Fruit fly (Drosophila melanogaster): ENCODE results near the gene Irk1.

Gene Irk1

dm6 chr3R:23167507-23168324 lies at the start of gene Irk1:
Irk1 (plus strand) TSS chr3R:23168317.
- TF ChIP-seq CG17801 (GFP tag; optimal IDR thresholded peaks at IDR 0.05; ENCODE audit: partially characterized antibody): no peak

- TF ChIP-seq CG17801 (GFP tag; optimal IDR thresholded peaks at IDR 0.05; ENCODE audit: partially characterized antibody): no peak
Measured at dm6 chr3R:23119873-23120272, 48.2 kb upstream of the Irk1 start.

dm6 chr3R:23120933-23121332 lies 47.2 kb upstream of the Irk1 start:
- TF ChIP-seq CG17801 (GFP tag; optimal IDR thresholded peaks at IDR 0.05; ENCODE audit: partially characterized antibody): no peak

dm6 chr3R:23126241-23127022 lies 41.7 kb upstream of the Irk1 start, which contains the start of gene CG31365:
CG31365 (minus strand) TSS chr3R:23126422.
- no peak for TF ChIP-seq CG17801 (GFP tag; optimal IDR thresholded peaks at IDR 0.05; ENCODE audit: partially characterized antibody)

dm6 chr3R:23127796-23128195 lies 40.3 kb upstream of the Irk1 start, which contains the start of gene CG31457:
CG31457 (minus strand) TSS chr3R:23127981.
- TF ChIP-seq CG17801 (GFP tag; optimal IDR thresholded peaks at IDR 0.05; ENCODE audit: partially characterized antibody): no peak

- no peak for TF ChIP-seq CG17801 (GFP tag; optimal IDR thresholded peaks at IDR 0.05; ENCODE audit: partially characterized antibody)
Measured at dm6 chr3R:23129617-23130016, 38.5 kb upstream of the Irk1 start.

dm6 chr3R:23130181-23130580 lies 37.9 kb upstream of the Irk1 start:
- TF ChIP-seq CG17801 (GFP tag; optimal IDR thresholded peaks at IDR 0.05; ENCODE audit: partially characterized antibody): no peak

dm6 chr3R:23130884-23131283 lies 37.2 kb upstream of the Irk1 start:
- no peak for TF ChIP-seq CG17801 (GFP tag; optimal IDR thresholded peaks at IDR 0.05; ENCODE audit: partially characterized antibody)

- TF ChIP-seq CG17801 (GFP tag; optimal IDR thresholded peaks at IDR 0.05; ENCODE audit: partially characterized antibody): no peak
Measured at dm6 chr3R:23131341-23131884, 36.7 kb upstream of the Irk1 start.

dm6 chr3R:23132299-23132698 lies 35.8 kb upstream of the Irk1 start:
- no peak for TF ChIP-seq CG17801 (GFP tag; optimal IDR thresholded peaks at IDR 0.05; ENCODE audit: partially characterized antibody)

- no peak for TF ChIP-seq CG17801 (GFP tag; optimal IDR thresholded peaks at IDR 0.05; ENCODE audit: partially characterized antibody)
Measured at dm6 chr3R:23133301-23133828, 34.8 kb upstream of the Irk1 start.

dm6 chr3R:23134690-23135089 lies 33.4 kb upstream of the Irk1 start:
- TF ChIP-seq CG17801 (GFP tag; optimal IDR thresholded peaks at IDR 0.05; ENCODE audit: partially characterized antibody): no peak

- TF ChIP-seq CG17801 (GFP tag; optimal IDR thresholded peaks at IDR 0.05; ENCODE audit: partially characterized antibody): no peak
Measured at dm6 chr3R:23138439-23138838, 29.7 kb upstream of the Irk1 start.

- no peak for TF ChIP-seq CG17801 (GFP tag; optimal IDR thresholded peaks at IDR 0.05; ENCODE audit: partially characterized antibody)
Measured at dm6 chr3R:23138992-23139633, 29.0 kb upstream of the Irk1 start.

dm6 chr3R:23139634-23140010 lies 28.5 kb upstream of the Irk1 start:
- TF ChIP-seq CG17801 (GFP tag; optimal IDR thresholded peaks at IDR 0.05; ENCODE audit: partially characterized antibody): no peak

Measured in ovary, adult (tissue).